Worm (Caenorhabditis elegans): ENCODE results near the gene unc-116.
A peak's percentile ranks its signal among the peaks of the same experiment; 100 is the strongest.
"Not testable (repeated sequence)": the region's sequence is repeated elsewhere in the genome, so short reads cannot be mapped to it uniquely, and the experiment has no call there.

The unc-116 gene

ce11 chrIII:8355462-8355815 is 465 bp upstream of the unc-116 start:
- TF ChIP-seq nhr-129 (tag; optimal IDR thresholded peaks at IDR 0.05) (no peak), unc-62 (GFP tag; optimal IDR thresholded peaks at IDR 0.05) (no peak), egl-27 (tag; optimal IDR thresholded peaks at IDR 0.05) (no peak), unc-55 (GFP tag; optimal IDR thresholded peaks at IDR 0.05) (no peak)

- not testable (repeated sequence) for TF ChIP-seq elt-3, unc-39, sem-4 (tag; optimal IDR thresholded peaks at IDR 0.05)
Measured at ce11 chrIII:8347822-8348221, 7.2 kb downstream of the unc-116 start, which contains the start of gene clc-29. clc-29 (minus strand) TSS chrIII:8347922.

- TF ChIP-seq sma-3 (GFP tag; optimal IDR thresholded peaks at IDR 0.05); F13H6.1 (tag; optimal IDR thresholded peaks at IDR 0.05); egl-27 (tag; optimal IDR thresholded peaks at IDR 0.05): not testable (repeated sequence)
Measured at ce11 chrIII:8344283-8344682, 10.7 kb downstream of the unc-116 start, which contains the start of gene ZC262.7. ZC262.7 (minus strand) TSS chrIII:8344336.

- TF ChIP-seq nhr-23 (tag; optimal IDR thresholded peaks at IDR 0.05); fos-1 (tag; optimal IDR thresholded peaks at IDR 0.05); ama-1 (optimal IDR thresholded peaks at IDR 0.05): not testable (repeated sequence)
Measured at ce11 chrIII:8339372-8339771, 15.6 kb downstream of the unc-116 start, which contains the start of gene clc-28. clc-28 (minus strand) TSS chrIII:8339472.

- no peak for TF ChIP-seq F13H6.1 (tag; optimal IDR thresholded peaks at IDR 0.05)
- no peak for TF ChIP-seq crh-2 (tag; optimal IDR thresholded peaks at IDR 0.05)
- TF ChIP-seq sem-4 (tag; optimal IDR thresholded peaks at IDR 0.05) = no peak
Measured at ce11 chrIII:8334432-8334831, 20.5 kb downstream of the unc-116 start, which contains the start of gene ZC262.4. ZC262.4 (minus strand) TSS chrIII:8334532.

- TF ChIP-seq nhr-11 (tag; optimal IDR thresholded peaks at IDR 0.05) = no peak
- no peak for TF ChIP-seq peb-1 (tag; optimal IDR thresholded peaks at IDR 0.05)
- no peak for TF ChIP-seq ztf-4 (tag; optimal IDR thresholded peaks at IDR 0.05)
- peak; percentile 73 to 97 for TF ChIP-seq lsy-2 (tag; optimal IDR thresholded peaks at IDR 0.05)
- no peak for TF ChIP-seq lin-11 (tag; optimal IDR thresholded peaks at IDR 0.05)
- no peak for TF ChIP-seq aly-2 (tag; optimal IDR thresholded peaks at IDR 0.05)
- TF ChIP-seq Y55F3AM.14 (GFP tag; optimal IDR thresholded peaks at IDR 0.05) = no peak
- TF ChIP-seq nhr-129 (tag; optimal IDR thresholded peaks at IDR 0.05) = peak; percentile 21
- no peak for TF ChIP-seq egl-27 (tag; optimal IDR thresholded peaks at IDR 0.05)
- TF ChIP-seq snpc-4 (tag; optimal IDR thresholded peaks at IDR 0.05) = no peak
- TF ChIP-seq skn-1 (tag; optimal IDR thresholded peaks at IDR 0.05) = no peak
- TF ChIP-seq C34F6.9 (tag; optimal IDR thresholded peaks at IDR 0.05) = peak; percentile 31
- TF ChIP-seq nhr-10 (tag; optimal IDR thresholded peaks at IDR 0.05) = no peak
Measured at ce11 chrIII:8331779-8332178, 23.2 kb downstream of the unc-116 start, which contains the start of the genes mrps-18A and ZC262.2. mrps-18A (minus strand) TSS chrIII:8331919. ZC262.2 (plus strand) TSS chrIII:8332062.

ce11 chrIII:8331211-8331610 is 23.8 kb downstream of the unc-116 start, which contains the start of gene iglr-2:
iglr-2 (minus strand) TSS chrIII:8331311.
- TF ChIP-seq F13H6.1 (tag; optimal IDR thresholded peaks at IDR 0.05) (no peak), unc-39 (tag; optimal IDR thresholded peaks at IDR 0.05) (no peak), C34F6.9 (tag; optimal IDR thresholded peaks at IDR 0.05) (no peak), lsy-2 (tag; optimal IDR thresholded peaks at IDR 0.05) (no peak), crh-2 (tag; optimal IDR thresholded peaks at IDR 0.05) (no peak), ceh-82 (tag; optimal IDR thresholded peaks at IDR 0.05) (no peak), unc-55 (GFP tag; optimal IDR thresholded peaks at IDR 0.05) (no peak)

ce11 chrIII:8325574-8326513 is 29.1 kb downstream of the unc-116 start, which contains the start of gene ZC262.13:
ZC262.13 (plus strand) TSS chrIII:8326214.
- TF ChIP-seq crh-2 (tag; optimal IDR thresholded peaks at IDR 0.05) = no peak
- TF ChIP-seq fos-1 (tag; optimal IDR thresholded peaks at IDR 0.05) = peak; percentile 36

All from whole organism, L2 larva.